Worm (Caenorhabditis elegans) whole organism, L4 larva: ENCODE data around the gene glb-9.

Source experiments
- F26F4.8 ChIP-seq: fragments of 200-800 bp; sonication (Bioruptor generic); conservative IDR thresholded peaks from 2 replicates; pipeline ENCODE4 v1.3.6; 2022; ENCODE audit warnings: missing genetic modification characterization, missing compliant biosample characterization
- Y105C5A.15 ChIP-seq: fragments of 200-800 bp; sonication (Bioruptor generic); IDR thresholded peaks from 2 replicates; pipeline ENCODE4 v1.3.6; 2022; ENCODE audit warnings: missing genetic modification characterization, missing compliant biosample characterization
- Y48G9A.11 ChIP-seq: fragments of 200-800 bp; sonication (Bioruptor generic); IDR thresholded peaks from 2 replicates; pipeline ENCODE4 v1.3.6; 2022; ENCODE audit warnings: missing genetic modification reagents, missing genetic modification characterization, missing compliant biosample characterization
- Y5F2A.4 ChIP-seq: fragments of 200-800 bp; sonication (Bioruptor generic); optimal IDR thresholded peaks from 2 replicates; lab custom pipeline; 2018; ENCODE audit warnings: mild to moderate bottlenecking, missing genetic modification characterization, missing compliant biosample characterization
- ZK337.2 ChIP-seq: fragments of 200-800 bp; sonication (Bioruptor generic); IDR thresholded peaks from 2 replicates; pipeline ENCODE4 v1.3.6; 2022; ENCODE audit warnings: missing genetic modification reagents, missing genetic modification characterization, missing compliant biosample characterization
- ZK546.5 ChIP-seq, 2 experiments: sonication (generic microtip); optimal IDR thresholded peaks; 2 replicates each; lab custom pipeline; 2017; ENCODE audit warnings: missing biosample characterization in 2 of 2, missing genetic modification characterization in 2 of 2
- aly-2 ChIP-seq: sonication (generic microtip); optimal IDR thresholded peaks from 2 replicates; lab custom pipeline; 2018; ENCODE audit warnings: missing biosample characterization, missing genetic modification characterization
- ceh-28 ChIP-seq: fragments of 150-350 bp; optimal IDR thresholded peaks from 2 replicates; lab custom pipeline; 2014; ENCODE audit warnings: missing biosample characterization, missing genetic modification reagents, missing genetic modification characterization
- ceh-82 ChIP-seq: sonication (generic microtip); optimal IDR thresholded peaks from 2 replicates; lab custom pipeline; 2017; ENCODE audit warnings: missing biosample characterization, missing genetic modification characterization
- ces-1 ChIP-seq: fragments of 150-350 bp; sonication (generic microtip); optimal IDR thresholded peaks from 4 replicates; lab custom pipeline; 2014; ENCODE audit warnings: missing biosample characterization, missing genetic modification reagents, missing genetic modification characterization
- ctbp-1 ChIP-seq: fragments of 200-800 bp; sonication (Bioruptor generic); IDR thresholded peaks from 2 replicates; pipeline ENCODE4 v1.3.6; 2022; ENCODE audit warnings: missing genetic modification reagents, missing genetic modification characterization, missing compliant biosample characterization
- daf-12 ChIP-seq: fragments of 150-350 bp; optimal IDR thresholded peaks from 2 replicates; lab custom pipeline; 2014; ENCODE audit warnings: missing biosample characterization, missing genetic modification reagents, missing genetic modification characterization
- daf-16 ChIP-seq, 3 experiments: sonication (generic microtip); optimal IDR thresholded peaks; 2 replicates each; lab custom pipeline; 2016 to 2017; ENCODE audit warnings: missing genetic modification characterization in 3 of 3, missing genetic modification reagents in 3 of 3, mild to moderate bottlenecking in 2 of 3, missing compliant biosample characterization in 2 of 3, missing biosample characterization in 1 of 3, moderate library complexity in 1 of 3
- daf-8 ChIP-seq: fragments of 200-800 bp; sonication (Bioruptor generic); IDR thresholded peaks from 2 replicates; pipeline ENCODE4 v1.3.6; 2022; ENCODE audit warnings: missing genetic modification characterization, missing compliant biosample characterization
- dmd-6 ChIP-seq: fragments of 200-800 bp; sonication (Bioruptor generic); IDR thresholded peaks from 2 replicates; pipeline ENCODE4 v1.3.6; 2022; ENCODE audit warnings: missing genetic modification reagents, missing genetic modification characterization, missing compliant biosample characterization
- dmd-8 ChIP-seq: fragments of 200-800 bp; sonication (Bioruptor generic); IDR thresholded peaks from 2 replicates; pipeline ENCODE4 v1.3.6; 2022; ENCODE audit warnings: missing genetic modification characterization, missing compliant biosample characterization
- dmd-9 ChIP-seq: fragments of 200-800 bp; sonication (Bioruptor generic); IDR thresholded peaks from 2 replicates; pipeline ENCODE4 v1.3.6; 2022; ENCODE audit warnings: missing genetic modification reagents, missing genetic modification characterization, missing compliant biosample characterization
- duxl-1 ChIP-seq: sonication (generic microtip); optimal IDR thresholded peaks from 2 replicates; lab custom pipeline; 2016; ENCODE audit warnings: mild to moderate bottlenecking, missing genetic modification characterization, moderate library complexity, missing compliant biosample characterization; ENCODE audit not compliant: poor library complexity
- egl-27 ChIP-seq: sonication (generic microtip); optimal IDR thresholded peaks from 3 replicates; lab custom pipeline; 2017; ENCODE audit warnings: missing biosample characterization, missing genetic modification reagents, missing genetic modification characterization
- egl-43 ChIP-seq: fragments of 200-800 bp; sonication (Bioruptor generic); IDR thresholded peaks from 2 replicates; pipeline ENCODE4 v1.3.6; 2022; ENCODE audit warnings: missing genetic modification reagents, missing genetic modification characterization, missing compliant biosample characterization
- fos-1 ChIP-seq: fragments of 150-350 bp; optimal IDR thresholded peaks from 2 replicates; lab custom pipeline; 2014; ENCODE audit warnings: missing biosample characterization, missing genetic modification characterization
- gei-8 ChIP-seq: fragments of 200-800 bp; sonication (Bioruptor generic); optimal IDR thresholded peaks from 2 replicates; lab custom pipeline; 2018; ENCODE audit warnings: mild to moderate bottlenecking, missing genetic modification characterization, missing compliant biosample characterization
- hlh-11 ChIP-seq: fragments of 200-800 bp; sonication (Bioruptor generic); optimal IDR thresholded peaks from 2 replicates; lab custom pipeline; 2018; ENCODE audit warnings: mild to moderate bottlenecking, missing genetic modification characterization, missing compliant biosample characterization
- hlh-30 ChIP-seq: sonication (generic microtip); optimal IDR thresholded peaks from 2 replicates; lab custom pipeline; 2017; ENCODE audit warnings: antibody characterized with exemption, mild to moderate bottlenecking, missing genetic modification characterization, missing compliant biosample characterization; ENCODE audit not compliant: insufficient read depth
- hmg-1.1 ChIP-seq: fragments of 200-800 bp; sonication (Bioruptor generic); IDR thresholded peaks from 2 replicates; pipeline ENCODE4 v1.3.6; 2022; ENCODE audit warnings: missing genetic modification reagents, missing genetic modification characterization, missing compliant biosample characterization
- lin-1 ChIP-seq: fragments of 200-800 bp; sonication (Bioruptor generic); IDR thresholded peaks from 2 replicates; pipeline ENCODE4 v1.3.6; 2022; ENCODE audit warnings: missing genetic modification reagents, missing genetic modification characterization, missing compliant biosample characterization
- lin-13 ChIP-seq: fragments of 150-350 bp; optimal IDR thresholded peaks from 2 replicates; lab custom pipeline; 2014; ENCODE audit warnings: missing biosample characterization, missing genetic modification reagents, missing genetic modification characterization
- lin-38 ChIP-seq: fragments of 200-800 bp; sonication (Bioruptor generic); IDR thresholded peaks from 2 replicates; pipeline ENCODE4 v1.3.6; 2022; ENCODE audit warnings: missing genetic modification reagents, missing genetic modification characterization, missing compliant biosample characterization
- lsy-2 ChIP-seq, 2 experiments: fragments of 150-350 bp in 1 of 2; sonication (generic microtip) in 1 of 2; optimal IDR thresholded peaks; 2 replicates each; lab custom pipeline; 2014 to 2017; ENCODE audit warnings: missing biosample characterization in 2 of 2, missing genetic modification characterization in 2 of 2
- mdt-29 ChIP-seq: fragments of 200-800 bp; sonication (Bioruptor generic); IDR thresholded peaks from 2 replicates; pipeline ENCODE4 v1.3.6; 2022; ENCODE audit warnings: missing genetic modification reagents, missing genetic modification characterization, missing compliant biosample characterization
- mep-1 ChIP-seq: fragments of 150-350 bp; sonication (generic microtip); optimal IDR thresholded peaks from 3 replicates; lab custom pipeline; 2014; ENCODE audit warnings: missing biosample characterization, missing genetic modification characterization
- mxl-2 ChIP-seq: fragments of 200-800 bp; sonication (Bioruptor generic); conservative IDR thresholded peaks from 2 replicates; pipeline ENCODE4 v1.3.6; 2022; ENCODE audit warnings: missing genetic modification reagents, missing genetic modification characterization, missing compliant biosample characterization
- nhr-10 ChIP-seq: fragments of 150-350 bp; optimal IDR thresholded peaks from 2 replicates; lab custom pipeline; 2014; ENCODE audit warnings: missing biosample characterization, missing genetic modification characterization
- nhr-102 ChIP-seq: sonication (generic microtip); optimal IDR thresholded peaks from 2 replicates; lab custom pipeline; 2016; ENCODE audit warnings: mild to moderate bottlenecking, missing genetic modification characterization, moderate library complexity, missing compliant biosample characterization
- nhr-11 ChIP-seq: fragments of 150-350 bp; optimal IDR thresholded peaks from 2 replicates; lab custom pipeline; 2014; ENCODE audit warnings: missing biosample characterization, missing genetic modification characterization
- nhr-237 ChIP-seq: sonication (generic microtip); optimal IDR thresholded peaks from 2 replicates; lab custom pipeline; 2017; ENCODE audit warnings: missing biosample characterization, missing genetic modification characterization
- nhr-25 ChIP-seq: sonication (generic microtip); optimal IDR thresholded peaks from 2 replicates; lab custom pipeline; 2017; ENCODE audit warnings: missing genetic modification characterization, mild to moderate bottlenecking, missing compliant biosample characterization, antibody characterized with exemption, moderate library complexity, borderline replicate concordance; ENCODE audit not compliant: insufficient read depth
- nhr-41 ChIP-seq: fragments of 200-800 bp; sonication (Bioruptor generic); IDR thresholded peaks from 2 replicates; pipeline ENCODE4 v1.3.6; 2022; ENCODE audit warnings: missing genetic modification reagents, missing genetic modification characterization, missing compliant biosample characterization
- nhr-48 ChIP-seq: sonication (generic microtip); optimal IDR thresholded peaks from 2 replicates; lab custom pipeline; 2016; ENCODE audit warnings: mild to moderate bottlenecking, missing genetic modification characterization, missing compliant biosample characterization
- nhr-6 ChIP-seq: fragments of 150-350 bp; optimal IDR thresholded peaks from 2 replicates; lab custom pipeline; 2014; ENCODE audit warnings: missing biosample characterization, missing genetic modification characterization
- php-3 ChIP-seq: fragments of 200-800 bp; sonication (Bioruptor generic); IDR thresholded peaks from 2 replicates; pipeline ENCODE4 v1.3.6; 2022; ENCODE audit warnings: missing genetic modification reagents, missing genetic modification characterization, missing compliant biosample characterization
- pqm-1 ChIP-seq: sonication (generic microtip); optimal IDR thresholded peaks from 2 replicates; lab custom pipeline; 2017; ENCODE audit warnings: missing biosample characterization, missing genetic modification characterization
- skn-1 ChIP-seq: fragments of 150-350 bp; optimal IDR thresholded peaks from 2 replicates; lab custom pipeline; 2014; ENCODE audit warnings: missing biosample characterization, missing genetic modification characterization
- snpc-1.2 ChIP-seq: fragments of 200-800 bp; sonication (Bioruptor generic); IDR thresholded peaks from 2 replicates; pipeline ENCODE4 v1.3.6; 2022; ENCODE audit warnings: missing genetic modification reagents, missing genetic modification characterization, missing compliant biosample characterization
- unc-130 ChIP-seq: sonication (generic microtip); optimal IDR thresholded peaks from 2 replicates; lab custom pipeline; 2016; ENCODE audit warnings: missing genetic modification reagents, missing genetic modification characterization, missing compliant biosample characterization
- unc-39 ChIP-seq: sonication (generic microtip); optimal IDR thresholded peaks from 2 replicates; lab custom pipeline; 2017; ENCODE audit warnings: missing biosample characterization, missing genetic modification characterization
- unc-62 ChIP-seq, 3 experiments: fragments of 150-350 bp in 1 of 3; sonication (generic microtip); optimal IDR thresholded peaks in 2 of 3; peaks in 1 of 3; 1 replicate in 1 of 3; 2 replicates in 2 of 3; lab custom pipeline; 2014 to 2017; ENCODE audit warnings: missing biosample characterization in 3 of 3, missing genetic modification characterization in 3 of 3, missing genetic modification reagents in 3 of 3, missing genotype in 1 of 3
- zag-1 ChIP-seq: fragments of 150-350 bp; optimal IDR thresholded peaks from 2 replicates; lab custom pipeline; 2014; ENCODE audit warnings: missing biosample characterization, missing genetic modification characterization
- zfp-2 ChIP-seq: sonication (generic microtip); optimal IDR thresholded peaks from 2 replicates; lab custom pipeline; 2016; ENCODE audit warnings: mild to moderate bottlenecking, missing genetic modification characterization, missing compliant biosample characterization
- ztf-11 ChIP-seq: fragments of 150-350 bp; optimal IDR thresholded peaks from 2 replicates; lab custom pipeline; 2014; ENCODE audit warnings: missing biosample characterization, missing genetic modification characterization
- ztf-7 ChIP-seq: fragments of 150-350 bp; optimal IDR thresholded peaks from 2 replicates; lab custom pipeline; 2014; ENCODE audit warnings: missing biosample characterization, missing genetic modification characterization

Gene glb-9

ce11 chrII:7528210-7528609 lies 9.1 kb upstream of the glb-9 start (continued):
- peak; percentile 96 for TF ChIP-seq hlh-11 (tag; lab: Kevin White, UChicago)
- no peak for TF ChIP-seq aly-2 (tag; lab: Kevin White, UChicago)
- no peak for TF ChIP-seq egl-43 (GFP tag; lab: Robert Waterston, UW)
- TF ChIP-seq mdt-29 (GFP tag; lab: Robert Waterston, UW): peak; percentile 86
- TF ChIP-seq Y105C5A.15 (GFP tag; lab: Robert Waterston, UW): no peak
- TF ChIP-seq ZK337.2 (GFP tag; lab: Robert Waterston, UW): no peak
- no peak for TF ChIP-seq ztf-7
- peak; percentile 53 for TF ChIP-seq nhr-6 (tag; lab: Kevin White, UChicago)
- no peak for TF ChIP-seq dmd-8 (GFP tag; lab: Robert Waterston, UW)
- TF ChIP-seq lin-1: peak; percentile 89
- no peak for TF ChIP-seq nhr-10
- peak; percentile 90 for TF ChIP-seq php-3
- peak in 1 of 2 experiments; percentile 47 for TF ChIP-seq daf-16 (GFP tag; optimal IDR thresholded peaks at IDR 0.05; lab: Kevin White, UChicago)
- TF ChIP-seq daf-16 (tag; optimal IDR thresholded peaks at IDR 0.05; lab: Kevin White, UChicago): peak; percentile 86
- peak; percentile 97 for TF ChIP-seq mxl-2
- peak; percentile 94 for TF ChIP-seq nhr-48 (tag; lab: Kevin White, UChicago)
- TF ChIP-seq unc-62 (GFP tag; optimal IDR thresholded peaks at IDR 0.05 in 1 of 2; lab: Kevin White, UChicago): peak in 1 of 2 experiments; percentile 4
- TF ChIP-seq unc-62 (tag; optimal IDR thresholded peaks at IDR 0.05; lab: Kevin White, UChicago): no peak
- no peak for TF ChIP-seq gei-8 (GFP tag; lab: Kevin White, UChicago)
- no peak for TF ChIP-seq F26F4.8 (GFP tag; lab: Robert Waterston, UW)
- TF ChIP-seq nhr-237 (tag; lab: Kevin White, UChicago): no peak
- TF ChIP-seq nhr-41 (GFP tag; lab: Robert Waterston, UW): peak; percentile 76; the same call in 1 of the 2 replicates
- no peak for TF ChIP-seq pqm-1 (tag; lab: Kevin White, UChicago)
- TF ChIP-seq ceh-28: no peak
- no peak for TF ChIP-seq ceh-82
- no peak for TF ChIP-seq dmd-9 (GFP tag; lab: Robert Waterston, UW)
- no peak for TF ChIP-seq nhr-11 (tag; lab: Kevin White, UChicago)
- no peak for TF ChIP-seq ZK546.5 (tag; optimal IDR thresholded peaks at IDR 0.05; lab: Kevin White, UChicago)
- no peak for TF ChIP-seq snpc-1.2
- TF ChIP-seq lsy-2 (tag; optimal IDR thresholded peaks at IDR 0.05; lab: Kevin White, UChicago): no peak
- TF ChIP-seq egl-27 (tag; lab: Kevin White, UChicago): no peak
- TF ChIP-seq hlh-30 (tag; lab: Kevin White, UChicago): peak; percentile 97
- no peak for TF ChIP-seq nhr-102 (tag; lab: Kevin White, UChicago)
- TF ChIP-seq skn-1: no peak
- no peak for TF ChIP-seq unc-130 (GFP tag; lab: Kevin White, UChicago)
- TF ChIP-seq daf-12: no peak
- TF ChIP-seq nhr-25 (tag; lab: Kevin White, UChicago): no peak
- TF ChIP-seq hmg-1.1 (GFP tag; lab: Robert Waterston, UW): no peak
- TF ChIP-seq mep-1 (tag; lab: Kevin White, UChicago): no peak
- TF ChIP-seq dmd-6 (GFP tag; lab: Robert Waterston, UW): peak; percentile 99
- no peak for TF ChIP-seq zfp-2 (tag; lab: Kevin White, UChicago)
- no peak for TF ChIP-seq duxl-1 (tag; lab: Kevin White, UChicago)
- no peak for TF ChIP-seq Y48G9A.11 (GFP tag; lab: Robert Waterston, UW)
- TF ChIP-seq lin-13 (GFP tag; lab: Kevin White, UChicago): no peak
- no peak for TF ChIP-seq ctbp-1 (GFP tag; lab: Robert Waterston, UW)
- no peak for TF ChIP-seq lin-38 (GFP tag; lab: Robert Waterston, UW)
- no peak for TF ChIP-seq zag-1 (tag; lab: Kevin White, UChicago)
- no peak for TF ChIP-seq unc-39 (tag; lab: Kevin White, UChicago)
- no peak for TF ChIP-seq fos-1 (tag; lab: Kevin White, UChicago)
- TF ChIP-seq ztf-11: no peak
- TF ChIP-seq ces-1 (GFP tag; lab: Kevin White, UChicago): no peak
- no peak for TF ChIP-seq daf-8 (GFP tag; lab: Robert Waterston, UW)
- TF ChIP-seq Y5F2A.4 (GFP tag; lab: Kevin White, UChicago): no peak
